Worm (Caenorhabditis elegans) whole organism, young adult: ENCODE data around the gene aqp-1.

Experiments
- B0019.2 ChIP-seq: fragments of 200-800 bp; sonication (Bioruptor generic); conservative IDR thresholded peaks from 2 replicates; pipeline ENCODE4 v1.3.6; 2022; ENCODE audit warnings: missing genetic modification reagents, missing genetic modification characterization, missing compliant biosample characterization
- D2030.7 ChIP-seq: fragments of 200-800 bp; sonication (Bioruptor generic); IDR thresholded peaks from 2 replicates; pipeline ENCODE4 v1.3.6; 2022; ENCODE audit warnings: missing genetic modification reagents, missing genetic modification characterization, missing compliant biosample characterization
- F33H1.4 ChIP-seq: fragments of 200-800 bp; sonication (Bioruptor generic); IDR thresholded peaks from 2 replicates; pipeline ENCODE4 v1.3.6; 2022; ENCODE audit warnings: missing genetic modification reagents, missing genetic modification characterization, missing compliant biosample characterization
- F49E8.2 ChIP-seq: sonication (generic microtip); optimal IDR thresholded peaks from 3 replicates; lab custom pipeline; 2017; ENCODE audit warnings: missing genetic modification characterization, mild to moderate bottlenecking, missing compliant biosample characterization, antibody characterized with exemption, moderate library complexity; ENCODE audit not compliant: insufficient read depth
- F57A8.1 ChIP-seq: fragments of 200-800 bp; sonication (Bioruptor generic); optimal IDR thresholded peaks from 2 replicates; lab custom pipeline; 2018; ENCODE audit warnings: mild to moderate bottlenecking, missing genetic modification characterization, moderate library complexity, missing compliant biosample characterization
- K11D2.4 ChIP-seq: fragments of 200-800 bp; sonication (Bioruptor generic); IDR thresholded peaks from 2 replicates; pipeline ENCODE4 v1.3.6; 2022; ENCODE audit warnings: missing genetic modification reagents, missing genetic modification characterization, missing compliant biosample characterization
- K12H6.12 ChIP-seq: fragments of 200-800 bp; sonication (Bioruptor generic); optimal IDR thresholded peaks from 2 replicates; lab custom pipeline; 2018; ENCODE audit warnings: mild to moderate bottlenecking, missing genetic modification characterization, missing compliant biosample characterization
- T07F8.4 ChIP-seq: sonication (generic microtip); optimal IDR thresholded peaks from 2 replicates; lab custom pipeline; 2016; ENCODE audit warnings: mild to moderate bottlenecking, missing genetic modification characterization, moderate library complexity, missing compliant biosample characterization
- T26A5.8 ChIP-seq: sonication (generic microtip); optimal IDR thresholded peaks from 2 replicates; lab custom pipeline; 2016; ENCODE audit warnings: missing genetic modification characterization, missing compliant biosample characterization
- Y56A3A.18 ChIP-seq: fragments of 200-800 bp; sonication (Bioruptor generic); IDR thresholded peaks from 2 replicates; pipeline ENCODE4 v1.3.6; 2022; ENCODE audit warnings: missing genetic modification reagents, missing genetic modification characterization, missing compliant biosample characterization
- ama-1 ChIP-seq, 3 experiments: fragments of 150-350 bp in 1 of 3; sonication (generic microtip) in 2 of 3; optimal IDR thresholded peaks; 2 replicates each; lab custom pipeline; 2014 to 2018; ENCODE audit warnings: missing biosample characterization in 2 of 3, missing genetic modification characterization in 2 of 3, missing genetic modification reagents in 2 of 3
- aptf-2 ChIP-seq: fragments of 200-800 bp; sonication (Bioruptor generic); conservative IDR thresholded peaks from 2 replicates; pipeline ENCODE4 v1.3.6; 2022; ENCODE audit warnings: missing genetic modification reagents, missing genetic modification characterization, missing compliant biosample characterization
- aptf-3 ChIP-seq: fragments of 200-800 bp; sonication (Bioruptor generic); IDR thresholded peaks from 2 replicates; pipeline ENCODE4 v1.3.6; 2022; ENCODE audit warnings: missing genetic modification characterization, missing compliant biosample characterization
- attf-3 ChIP-seq: fragments of 200-800 bp; sonication (Bioruptor generic); conservative IDR thresholded peaks from 2 replicates; pipeline ENCODE4 v1.3.6; 2022; ENCODE audit warnings: missing genetic modification reagents, missing genetic modification characterization, missing compliant biosample characterization
- ceh-27 ChIP-seq: fragments of 200-800 bp; sonication (Bioruptor generic); optimal IDR thresholded peaks from 2 replicates; lab custom pipeline; 2018; ENCODE audit warnings: mild to moderate bottlenecking, missing genetic modification characterization, moderate library complexity, missing compliant biosample characterization
- die-1 ChIP-seq: sonication (generic microtip); optimal IDR thresholded peaks from 2 replicates; lab custom pipeline; 2016; ENCODE audit warnings: missing genotype, mild to moderate bottlenecking, missing genetic modification characterization, missing compliant biosample characterization
- egl-44 ChIP-seq: fragments of 200-800 bp; sonication (Bioruptor generic); IDR thresholded peaks from 2 replicates; pipeline ENCODE4 v1.3.6; 2022; ENCODE audit warnings: missing genetic modification reagents, missing genetic modification characterization, missing compliant biosample characterization
- ekl-4 ChIP-seq: fragments of 200-800 bp; sonication (Bioruptor generic); IDR thresholded peaks from 2 replicates; pipeline ENCODE4 v1.3.6; 2022; ENCODE audit warnings: missing genetic modification reagents, missing genetic modification characterization, missing compliant biosample characterization
- ets-4 ChIP-seq: fragments of 200-800 bp; sonication (Bioruptor generic); optimal IDR thresholded peaks from 2 replicates; lab custom pipeline; 2018; ENCODE audit warnings: mild to moderate bottlenecking, missing genetic modification characterization, missing compliant biosample characterization
- fkh-3 ChIP-seq: sonication (generic microtip); optimal IDR thresholded peaks from 2 replicates; lab custom pipeline; 2016; ENCODE audit warnings: mild to moderate bottlenecking, missing genetic modification characterization, missing compliant biosample characterization
- him-1 ChIP-seq: sonication (generic microtip); optimal IDR thresholded peaks from 2 replicates; lab custom pipeline; 2016; ENCODE audit warnings: missing genotype, missing genetic modification reagents, missing genetic modification characterization, missing compliant biosample characterization
- hlh-12 ChIP-seq: sonication (generic microtip); optimal IDR thresholded peaks from 2 replicates; lab custom pipeline; 2016; ENCODE audit warnings: missing genetic modification characterization, missing compliant biosample characterization
- hmg-1.2 ChIP-seq: fragments of 200-800 bp; sonication (Bioruptor generic); IDR thresholded peaks from 2 replicates; pipeline ENCODE4 v1.3.6; 2022; ENCODE audit warnings: missing genetic modification reagents, missing genetic modification characterization, missing compliant biosample characterization
- hsf-1 ChIP-seq: fragments of 200-800 bp; sonication (Bioruptor generic); IDR thresholded peaks from 2 replicates; pipeline ENCODE4 v1.3.6; 2022; ENCODE audit warnings: missing genetic modification reagents, missing genetic modification characterization, missing compliant biosample characterization
- let-607 ChIP-seq, 2 experiments: fragments of 200-800 bp in 1 of 2; sonication (Bioruptor generic) in 1 of 2; sonication (generic microtip) in 1 of 2; optimal IDR thresholded peaks; 2 replicates each; lab custom pipeline; 2016 to 2018; ENCODE audit warnings: mild to moderate bottlenecking in 2 of 2, missing compliant biosample characterization in 2 of 2, missing genetic modification characterization in 2 of 2, moderate library complexity in 2 of 2, missing genotype in 1 of 2
- lin-26 ChIP-seq: fragments of 200-800 bp; sonication (Bioruptor generic); IDR thresholded peaks from 2 replicates; pipeline ENCODE4 v1.3.6; 2022; ENCODE audit warnings: missing genetic modification reagents, missing genetic modification characterization, missing compliant biosample characterization
- lin-40 ChIP-seq: sonication (generic microtip); optimal IDR thresholded peaks from 2 replicates; lab custom pipeline; 2016; ENCODE audit warnings: missing genetic modification characterization, mild to moderate bottlenecking, missing compliant biosample characterization, missing genotype, missing genetic modification reagents
- lin-54 ChIP-seq: fragments of 200-800 bp; sonication (Bioruptor generic); optimal IDR thresholded peaks from 2 replicates; lab custom pipeline; 2018; ENCODE audit warnings: mild to moderate bottlenecking, missing genetic modification characterization, missing compliant biosample characterization
- lsy-27 ChIP-seq: sonication (generic microtip); optimal IDR thresholded peaks from 2 replicates; lab custom pipeline; 2017; ENCODE audit warnings: missing genetic modification characterization, mild to moderate bottlenecking, missing compliant biosample characterization, antibody characterized with exemption, missing genotype, borderline replicate concordance; ENCODE audit not compliant: insufficient read depth
- mes-4 ChIP-seq: sonication (generic microtip); optimal IDR thresholded peaks from 2 replicates; lab custom pipeline; 2016; ENCODE audit warnings: missing genotype, missing genetic modification characterization, missing compliant biosample characterization
- mxl-1 ChIP-seq: sonication (generic microtip); optimal IDR thresholded peaks from 2 replicates; lab custom pipeline; 2016; ENCODE audit warnings: missing genetic modification characterization, missing compliant biosample characterization
- nhr-80 ChIP-seq: sonication (generic microtip); optimal IDR thresholded peaks from 2 replicates; lab custom pipeline; 2016; ENCODE audit warnings: missing genetic modification characterization, missing compliant biosample characterization
- nhr-90 ChIP-seq: sonication (generic microtip); optimal IDR thresholded peaks from 2 replicates; lab custom pipeline; 2016; ENCODE audit warnings: missing genotype, mild to moderate bottlenecking, missing genetic modification characterization, missing compliant biosample characterization
- rpc-1 ChIP-seq, 2 experiments: fragments of 150-350 bp in 1 of 2; sonication (generic microtip) in 1 of 2; optimal IDR thresholded peaks; 2 replicates each; lab custom pipeline; 2014 to 2018; ENCODE audit warnings: missing biosample characterization in 1 of 2, missing genetic modification characterization in 1 of 2, missing genetic modification reagents in 1 of 2, missing genotype in 1 of 2
- snpc-1.1 ChIP-seq: sonication (generic microtip); optimal IDR thresholded peaks from 2 replicates; lab custom pipeline; 2017; ENCODE audit warnings: missing genetic modification characterization, mild to moderate bottlenecking, missing compliant biosample characterization, antibody characterized with exemption, moderate library complexity, missing genotype, missing genetic modification reagents; ENCODE audit not compliant: insufficient read depth
- snpc-3.4 ChIP-seq: sonication (generic microtip); optimal IDR thresholded peaks from 2 replicates; lab custom pipeline; 2017; ENCODE audit warnings: missing genetic modification characterization, mild to moderate bottlenecking, missing compliant biosample characterization, antibody characterized with exemption, moderate library complexity, missing genotype, missing genetic modification reagents
- snpc-4 ChIP-seq, 5 experiments: fragments of 150-350 bp in 1 of 5; sonication (generic microtip) in 4 of 5; optimal IDR thresholded peaks; 2 replicates each; lab custom pipeline; 2014 to 2018; ENCODE audit warnings: missing genetic modification characterization in 5 of 5, missing biosample characterization in 3 of 5, antibody characterized with exemption in 2 of 5, mild to moderate bottlenecking in 2 of 5, missing compliant biosample characterization in 2 of 5, missing genotype in 2 of 5, moderate library complexity in 2 of 5, missing genetic modification reagents in 1 of 5
- tbp1 ChIP-seq: fragments of 200-800 bp; sonication (Bioruptor generic); optimal IDR thresholded peaks from 2 replicates; lab custom pipeline; 2018; ENCODE audit warnings: mild to moderate bottlenecking, missing genetic modification characterization, missing compliant biosample characterization
- tlf-1 ChIP-seq: fragments of 200-800 bp; sonication (Bioruptor generic); optimal IDR thresholded peaks from 2 replicates; lab custom pipeline; 2018; ENCODE audit warnings: mild to moderate bottlenecking, missing genetic modification characterization, missing compliant biosample characterization
- xnd-1 ChIP-seq: sonication (generic microtip); optimal IDR thresholded peaks from 2 replicates; lab custom pipeline; 2016; ENCODE audit warnings: missing genotype, missing genetic modification reagents, missing genetic modification characterization, missing compliant biosample characterization
- ztf-3 ChIP-seq: fragments of 200-800 bp; sonication (Bioruptor generic); optimal IDR thresholded peaks from 2 replicates; lab custom pipeline; 2018; ENCODE audit warnings: mild to moderate bottlenecking, missing genetic modification characterization, missing compliant biosample characterization

Gene aqp-1

ce11 chrII:7233274-7233673 is 4.9 kb downstream of the aqp-1 start:
- TF ChIP-seq nhr-80: peak; percentile 28
- TF ChIP-seq mes-4 (tag; lab: Kevin White, UChicago): no peak
- no peak for TF ChIP-seq tlf-1 (GFP tag; lab: Kevin White, UChicago)
- no peak for TF ChIP-seq die-1 (tag; lab: Kevin White, UChicago)
- TF ChIP-seq, all 124 proteins: peak for 1

- TF ChIP-seq mxl-1 (tag; lab: Kevin White, UChicago) (no peak), K12H6.12 (no peak), aptf-3 (GFP tag; lab: Robert Waterston, UW) (no peak), lin-40 (tag; lab: Kevin White, UChicago) (no peak), nhr-80 (peak; percentile 52), ets-4 (GFP tag; lab: Kevin White, UChicago) (no peak)
Observed at ce11 chrII:7232517-7232916, 5.6 kb downstream of the aqp-1 start, which contains the start of gene ctsa-3.1. ctsa-3.1 (plus strand) TSS chrII:7232853.

- TF ChIP-seq lsy-27 (tag; lab: Kevin White, UChicago): no peak
- no peak for TF ChIP-seq hsf-1 (GFP tag; lab: Robert Waterston, UW)
- TF ChIP-seq mxl-1 (tag; lab: Kevin White, UChicago): no peak
- TF ChIP-seq attf-3 (GFP tag; lab: Robert Waterston, UW): no peak
- no peak for TF ChIP-seq ekl-4 (GFP tag; lab: Robert Waterston, UW)
- no peak for TF ChIP-seq B0019.2 (GFP tag; lab: Robert Waterston, UW)
- TF ChIP-seq mes-4 (tag; lab: Kevin White, UChicago): no peak
- TF ChIP-seq F49E8.2: no peak
- peak; percentile 15 for TF ChIP-seq snpc-3.4 (tag; lab: Kevin White, UChicago)
- no peak for TF ChIP-seq nhr-90 (tag; lab: Kevin White, UChicago)
- TF ChIP-seq nhr-80: no peak
- no peak for TF ChIP-seq K12H6.12
- TF ChIP-seq ceh-27: no peak
- no peak for TF ChIP-seq let-607 (tag; optimal IDR thresholded peaks at IDR 0.05; lab: Kevin White, UChicago)
- TF ChIP-seq ztf-3 (GFP tag; lab: Kevin White, UChicago): no peak
- TF ChIP-seq rpc-1 (optimal IDR thresholded peaks at IDR 0.05; lab: Kevin White, UChicago): no peak
- peak; percentile 25 for TF ChIP-seq rpc-1 (tag; optimal IDR thresholded peaks at IDR 0.05; lab: Kevin White, UChicago)
- TF ChIP-seq lin-26 (GFP tag; lab: Robert Waterston, UW): no peak
- TF ChIP-seq egl-44 (GFP tag; lab: Robert Waterston, UW): no peak
- TF ChIP-seq fkh-3 (tag; lab: Kevin White, UChicago): no peak
- no peak for TF ChIP-seq K11D2.4 (GFP tag; lab: Robert Waterston, UW)
- TF ChIP-seq T07F8.4 (tag; lab: Kevin White, UChicago): no peak
- peak; percentile 81 for TF ChIP-seq snpc-4 (GFP tag; optimal IDR thresholded peaks at IDR 0.05; lab: Kevin White, UChicago)
- TF ChIP-seq snpc-4 (tag; optimal IDR thresholded peaks at IDR 0.05; lab: Kevin White, UChicago): peak; percentile 90 to 93 (median 91)
- no peak for TF ChIP-seq xnd-1 (tag; lab: Kevin White, UChicago)
- no peak for TF ChIP-seq F33H1.4 (GFP tag; lab: Robert Waterston, UW)
- no peak for TF ChIP-seq T26A5.8 (tag; lab: Kevin White, UChicago)
- no peak for TF ChIP-seq aptf-2 (GFP tag; lab: Robert Waterston, UW)
- TF ChIP-seq hmg-1.2 (GFP tag; lab: Robert Waterston, UW): peak; percentile 76
- 0 out of 2 replicates have a peak, but pooled peaks have one; percentile 21 for TF ChIP-seq D2030.7 (GFP tag; lab: Robert Waterston, UW)
- no peak for TF ChIP-seq Y56A3A.18 (GFP tag; lab: Robert Waterston, UW)
- TF ChIP-seq snpc-1.1 (tag; lab: Kevin White, UChicago): peak; percentile 89
- TF ChIP-seq lin-54 (GFP tag; lab: Kevin White, UChicago): no peak
- peak; percentile 68 for TF ChIP-seq tbp1 (GFP tag; lab: Kevin White, UChicago)
- TF ChIP-seq him-1: peak; percentile 35
- no peak for TF ChIP-seq F57A8.1
- no peak for TF ChIP-seq hlh-12
- no peak for TF ChIP-seq ama-1 (optimal IDR thresholded peaks at IDR 0.05; lab: Kevin White, UChicago)
- no peak for TF ChIP-seq ama-1 (GFP tag; optimal IDR thresholded peaks at IDR 0.05; lab: Kevin White, UChicago)
Observed at ce11 chrII:7231951-7232350, 6.2 kb downstream of the aqp-1 start.
